Worm (Caenorhabditis elegans) whole organism, midembryonic: Measurements from ENCODE around the gene dph-1.

Experiments
- T22C8.4 ChIP-seq: fragments of 200-800 bp; sonication (Bioruptor generic); IDR thresholded peaks from 2 replicates; pipeline ENCODE4 v1.3.6; 2022; ENCODE audit warnings: missing genetic modification characterization, missing compliant biosample characterization
- cog-1 ChIP-seq: sonication (generic microtip); optimal IDR thresholded peaks from 2 replicates; lab custom pipeline; 2016; ENCODE audit warnings: missing genetic modification characterization, missing compliant biosample characterization
- flt-1 ChIP-seq: fragments of 200-800 bp; sonication (Bioruptor generic); IDR thresholded peaks from 2 replicates; pipeline ENCODE4 v1.3.6; 2022; ENCODE audit warnings: missing genetic modification characterization, missing compliant biosample characterization
- klf-2 ChIP-seq: fragments of 200-800 bp; sonication (Bioruptor generic); conservative IDR thresholded peaks from 2 replicates; pipeline ENCODE4 v1.3.6; 2022; ENCODE audit warnings: missing genetic modification reagents, missing genetic modification characterization, missing compliant biosample characterization
- med-1 ChIP-seq: sonication (generic microtip); optimal IDR thresholded peaks from 2 replicates; lab custom pipeline; 2017; ENCODE audit warnings: missing genetic modification characterization, mild to moderate bottlenecking, missing compliant biosample characterization, antibody characterized with exemption, missing genetic modification reagents; ENCODE audit not compliant: insufficient read depth
- ref-1 ChIP-seq: fragments of 200-800 bp; sonication (Bioruptor generic); conservative IDR thresholded peaks from 2 replicates; pipeline ENCODE4 v1.3.6; 2022; ENCODE audit warnings: missing genetic modification reagents, missing genetic modification characterization, missing compliant biosample characterization
- tab-1 ChIP-seq: fragments of 200-800 bp; sonication (Bioruptor generic); IDR thresholded peaks from 2 replicates; pipeline ENCODE4 v1.3.6; 2022; ENCODE audit warnings: missing genetic modification characterization, missing compliant biosample characterization
- ztf-23 ChIP-seq: fragments of 200-800 bp; sonication (Bioruptor generic); IDR thresholded peaks from 2 replicates; pipeline ENCODE4 v1.3.6; 2022; ENCODE audit warnings: missing genetic modification reagents, missing genetic modification characterization, missing compliant biosample characterization
- ztf-29 ChIP-seq: fragments of 200-800 bp; sonication (Bioruptor generic); IDR thresholded peaks from 2 replicates; pipeline ENCODE4 v1.3.6; 2022; ENCODE audit warnings: missing genetic modification reagents, missing genetic modification characterization, missing compliant biosample characterization

dph-1 gene

DNA sequence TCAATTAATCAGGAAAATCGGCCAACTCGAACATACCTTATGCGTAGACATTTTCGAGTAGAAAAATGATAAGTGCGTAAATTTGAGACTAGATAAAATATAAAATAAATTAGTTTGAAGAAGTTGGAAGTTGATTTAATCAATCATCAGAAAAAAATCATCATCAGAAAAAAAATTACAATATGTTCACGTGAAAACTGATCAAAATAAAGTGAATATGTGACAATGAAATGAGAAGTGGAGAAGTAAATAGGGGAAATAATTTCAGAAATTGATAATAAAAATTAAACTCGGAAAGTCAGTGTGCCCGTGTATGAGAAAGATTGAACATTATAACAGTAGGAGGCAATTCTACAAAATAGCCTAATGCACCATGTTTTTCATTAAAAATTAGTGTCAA is 22.8 kb downstream of the dph-1 start, which contains the start of gene F34D10.9:
F34D10.9 (minus strand) TSS at position 101 of the 400 bp plus-strand sequence.
- TF ChIP-seq ztf-29 (GFP tag; lab: Robert Waterston, UW) (no peak), cog-1 (tag; lab: Kevin White, UChicago) (no peak), med-1 (GFP tag; lab: Kevin White, UChicago) (no peak), ref-1 (GFP tag; lab: Robert Waterston, UW) (no peak), tab-1 (GFP tag; lab: Robert Waterston, UW) (no peak), flt-1 (GFP tag; lab: Robert Waterston, UW) (no peak), T22C8.4 (GFP tag; lab: Robert Waterston, UW) (no peak), ztf-23 (no peak), klf-2 (GFP tag; lab: Robert Waterston, UW) (no peak)

DNA sequence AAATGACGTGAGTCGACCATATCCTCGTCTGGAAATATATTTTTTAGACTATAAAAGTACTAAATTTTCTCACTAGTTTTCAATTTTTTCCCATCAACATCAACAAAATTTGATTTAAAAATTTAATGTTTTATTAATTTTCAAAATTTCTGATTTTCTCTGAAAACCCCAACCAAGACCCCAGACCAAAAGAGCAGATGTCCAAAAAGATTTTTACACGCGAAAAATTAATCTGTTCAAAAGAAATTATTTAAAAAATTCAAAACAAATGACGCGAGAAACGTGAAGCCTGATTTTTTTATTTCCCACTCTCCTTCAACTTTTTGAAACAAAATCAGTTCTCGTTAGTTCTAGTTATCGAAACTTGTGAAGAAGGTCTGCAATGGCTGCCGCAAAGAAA is 23.8 kb downstream of the dph-1 start, which contains the start of gene F34D10.8:
F34D10.8 (plus strand) TSS at position 301 of the 400 bp plus-strand sequence.
- TF ChIP-seq med-1 (GFP tag; lab: Kevin White, UChicago) (no peak), flt-1 (GFP tag; lab: Robert Waterston, UW) (no peak), klf-2 (GFP tag; lab: Robert Waterston, UW) (no peak), tab-1 (GFP tag; lab: Robert Waterston, UW) (no peak), cog-1 (tag; lab: Kevin White, UChicago) (no peak), T22C8.4 (GFP tag; lab: Robert Waterston, UW) (no peak), ztf-23 (no peak), ref-1 (GFP tag; lab: Robert Waterston, UW) (no peak), ztf-29 (GFP tag; lab: Robert Waterston, UW) (no peak)

DNA sequence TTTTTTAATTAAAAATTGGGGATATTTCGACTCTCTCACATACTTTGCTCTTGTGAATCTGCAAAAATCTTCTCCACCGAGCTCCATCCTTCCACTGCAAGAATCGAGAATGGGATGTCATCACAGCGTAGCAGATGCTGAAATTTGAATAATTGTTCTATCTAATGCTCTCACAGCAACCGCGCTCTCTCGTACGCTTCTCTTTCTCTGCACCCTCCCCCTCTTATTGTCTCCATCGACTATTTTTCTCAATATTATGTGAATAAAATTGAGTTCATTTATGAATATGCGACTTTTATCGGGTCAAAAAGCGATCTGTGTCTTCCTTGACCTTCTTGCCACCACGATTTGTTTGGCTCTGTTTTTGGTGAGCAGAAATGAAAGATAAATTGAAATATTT is 27.3 kb downstream of the dph-1 start, which contains the start of gene F34D10.3:
F34D10.3 (plus strand) TSS at position 249 of the 400 bp plus-strand sequence.
- TF ChIP-seq ztf-29 (GFP tag; lab: Robert Waterston, UW) (no peak), T22C8.4 (GFP tag; lab: Robert Waterston, UW) (no peak), tab-1 (GFP tag; lab: Robert Waterston, UW) (no peak), flt-1 (GFP tag; lab: Robert Waterston, UW) (no peak), cog-1 (tag; lab: Kevin White, UChicago) (no peak), ref-1 (GFP tag; lab: Robert Waterston, UW) (no peak), med-1 (GFP tag; lab: Kevin White, UChicago) (no peak), klf-2 (GFP tag; lab: Robert Waterston, UW) (no peak), ztf-23 (no peak)

DNA sequence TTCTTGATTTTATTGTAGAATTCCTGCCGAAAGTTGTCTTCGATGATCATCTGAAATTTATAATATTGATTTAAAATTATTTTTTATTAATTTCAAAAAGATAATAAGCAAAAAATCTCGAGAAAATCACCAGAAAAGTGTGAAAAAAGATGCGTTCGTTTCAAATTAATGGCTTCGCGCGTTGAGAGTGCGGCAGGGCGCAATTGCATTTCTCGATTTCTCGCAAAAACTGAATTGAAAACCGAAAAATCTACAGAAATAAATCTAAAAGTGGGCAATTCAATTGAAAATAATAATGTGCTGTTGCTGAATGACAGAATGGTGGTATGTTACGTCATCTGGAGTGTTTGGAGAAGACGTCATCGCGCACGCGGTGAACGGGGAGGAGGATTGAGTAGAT is 28.3 kb downstream of the dph-1 start, which contains the start of gene evl-18:
evl-18 (minus strand) TSS at position 50 of the 400 bp plus-strand sequence.
- TF ChIP-seq klf-2 (GFP tag; lab: Robert Waterston, UW) (no peak), ref-1 (GFP tag; lab: Robert Waterston, UW) (no peak), T22C8.4 (GFP tag; lab: Robert Waterston, UW) (no peak), flt-1 (GFP tag; lab: Robert Waterston, UW) (no peak), med-1 (GFP tag; lab: Kevin White, UChicago) (no peak), ztf-23 (no peak), tab-1 (GFP tag; lab: Robert Waterston, UW) (no peak), ztf-29 (GFP tag; lab: Robert Waterston, UW) (no peak), cog-1 (tag; lab: Kevin White, UChicago) (no peak)

DNA sequence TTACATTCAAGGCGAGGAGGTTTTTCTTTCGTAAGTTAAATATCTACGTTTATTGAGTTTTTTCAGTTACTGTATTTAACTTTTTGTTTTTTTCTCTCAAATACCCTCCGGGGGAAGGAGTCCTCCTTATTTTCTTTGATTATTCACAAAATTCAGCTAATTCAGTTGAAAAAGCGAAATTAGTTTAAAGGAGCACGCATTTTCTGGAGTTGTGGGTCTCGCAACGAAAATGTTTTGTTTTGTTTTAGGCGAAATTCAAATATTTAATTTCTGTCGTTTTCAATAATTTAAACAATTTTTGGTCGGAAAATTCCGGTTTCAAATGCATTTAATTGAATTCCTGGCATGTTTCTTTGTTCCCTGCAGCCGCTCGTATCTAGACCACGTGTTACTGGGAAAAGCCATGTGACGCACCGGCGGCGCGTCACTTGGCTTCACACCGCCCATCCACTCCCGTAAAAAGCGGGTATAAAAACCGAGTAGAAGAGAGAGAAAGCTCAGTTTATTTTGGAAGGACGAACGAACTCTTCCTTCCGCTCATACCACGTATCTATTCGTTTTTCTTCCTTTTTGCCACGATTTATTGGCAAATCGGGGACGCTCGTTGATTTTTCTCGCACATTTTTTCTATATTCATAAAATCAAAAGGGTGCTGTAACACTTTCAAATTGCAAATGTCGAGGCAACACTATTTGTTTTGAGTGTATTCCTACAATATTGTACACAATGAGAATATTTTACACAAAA is 29.0 kb downstream of the dph-1 start:
- TF ChIP-seq flt-1 (GFP tag; lab: Robert Waterston, UW), result no peak
- TF ChIP-seq med-1 (GFP tag; lab: Kevin White, UChicago), result no peak
- no peak for TF ChIP-seq T22C8.4 (GFP tag; lab: Robert Waterston, UW)
- no peak for TF ChIP-seq ref-1 (GFP tag; lab: Robert Waterston, UW)
- no peak for TF ChIP-seq cog-1 (tag; lab: Kevin White, UChicago)
- no peak for TF ChIP-seq tab-1 (GFP tag; lab: Robert Waterston, UW)
- no peak for TF ChIP-seq klf-2 (GFP tag; lab: Robert Waterston, UW)
- no peak for TF ChIP-seq ztf-23
- no peak for TF ChIP-seq ztf-29 (GFP tag; lab: Robert Waterston, UW)

DNA sequence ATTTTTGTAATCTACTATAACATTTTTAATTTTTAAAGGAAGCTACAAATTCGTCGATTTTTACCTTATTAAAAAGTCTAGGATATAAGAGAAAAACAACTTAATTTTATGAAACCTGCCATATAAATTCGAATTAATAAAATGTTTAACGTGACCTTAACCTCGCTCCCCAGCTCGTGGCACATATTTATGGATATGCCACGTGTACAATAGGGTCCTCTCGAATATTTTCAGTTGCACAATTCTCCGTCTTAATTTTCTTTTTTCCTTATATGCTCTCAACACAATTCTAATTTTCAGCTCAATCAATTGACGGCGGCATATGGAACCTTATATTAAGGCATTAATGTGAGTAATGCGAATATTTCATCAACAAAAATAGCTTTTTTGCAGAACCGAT is 29.6 kb downstream of the dph-1 start, which contains the start of gene F34D10.4:
F34D10.4 (plus strand) TSS at position 301 of the 400 bp plus-strand sequence.
- TF ChIP-seq flt-1 (GFP tag; lab: Robert Waterston, UW) (no peak), T22C8.4 (GFP tag; lab: Robert Waterston, UW) (no peak), ref-1 (GFP tag; lab: Robert Waterston, UW) (no peak), ztf-23 (no peak), tab-1 (GFP tag; lab: Robert Waterston, UW) (no peak), ztf-29 (GFP tag; lab: Robert Waterston, UW) (no peak), cog-1 (tag; lab: Kevin White, UChicago) (no peak), med-1 (GFP tag; lab: Kevin White, UChicago) (no peak), klf-2 (GFP tag; lab: Robert Waterston, UW) (no peak)

DNA sequence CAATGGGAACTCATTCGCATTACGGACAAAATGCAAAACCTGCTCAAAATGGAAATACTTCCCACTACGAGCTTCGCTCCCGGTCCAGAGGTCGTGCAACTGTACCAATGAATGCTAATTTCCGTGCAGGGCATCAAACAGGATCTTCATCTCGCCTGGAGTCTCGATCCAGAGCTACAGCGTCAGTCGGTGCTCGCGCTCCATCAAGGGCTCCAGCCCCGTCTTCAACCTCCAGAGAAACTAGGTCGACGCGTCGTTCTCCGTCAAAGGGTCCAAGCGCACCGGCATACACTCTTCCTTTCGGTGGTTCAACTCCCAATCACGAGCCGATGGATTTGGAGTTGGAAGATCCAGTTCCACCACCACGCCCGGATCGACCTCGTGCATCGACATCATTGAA is 31.1 kb downstream of the dph-1 start:
- no peak for TF ChIP-seq klf-2 (GFP tag; lab: Robert Waterston, UW)
- TF ChIP-seq cog-1 (tag; lab: Kevin White, UChicago), result no peak
- no peak for TF ChIP-seq flt-1 (GFP tag; lab: Robert Waterston, UW)
- TF ChIP-seq tab-1 (GFP tag; lab: Robert Waterston, UW), result no peak
- no peak for TF ChIP-seq med-1 (GFP tag; lab: Kevin White, UChicago)
- TF ChIP-seq T22C8.4 (GFP tag; lab: Robert Waterston, UW), result no peak
- no peak for TF ChIP-seq ref-1 (GFP tag; lab: Robert Waterston, UW)
- no peak for TF ChIP-seq ztf-23
- TF ChIP-seq ztf-29 (GFP tag; lab: Robert Waterston, UW), result no peak

DNA sequence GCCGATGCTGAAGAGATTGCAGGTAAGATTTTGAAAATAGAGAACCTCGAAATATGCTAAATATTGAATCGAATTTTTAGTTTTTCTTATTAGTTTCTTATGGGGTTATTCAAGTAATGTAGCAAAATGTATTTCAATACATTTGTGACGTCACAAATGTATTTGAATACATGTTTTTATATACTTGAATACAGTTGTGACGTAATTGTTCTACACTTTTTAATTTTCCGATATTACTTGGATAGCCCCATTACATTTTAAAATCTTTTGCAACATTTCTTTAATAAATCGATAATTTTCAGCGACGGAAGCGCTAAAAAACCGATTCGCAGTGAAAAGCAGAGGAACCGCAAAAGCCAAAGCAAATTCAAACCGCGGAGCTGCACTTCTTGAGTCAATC is 31.6 kb downstream of the dph-1 start:
- TF ChIP-seq cog-1 (tag; lab: Kevin White, UChicago) (no peak), klf-2 (GFP tag; lab: Robert Waterston, UW) (no peak), flt-1 (GFP tag; lab: Robert Waterston, UW) (no peak), med-1 (GFP tag; lab: Kevin White, UChicago) (no peak), ref-1 (GFP tag; lab: Robert Waterston, UW) (no peak)
